Worm (Caenorhabditis elegans): ENCODE measurements around the gene lips-9.
A peak's percentile ranks its signal among the peaks of the same experiment; 100 is the strongest.

DNA sequence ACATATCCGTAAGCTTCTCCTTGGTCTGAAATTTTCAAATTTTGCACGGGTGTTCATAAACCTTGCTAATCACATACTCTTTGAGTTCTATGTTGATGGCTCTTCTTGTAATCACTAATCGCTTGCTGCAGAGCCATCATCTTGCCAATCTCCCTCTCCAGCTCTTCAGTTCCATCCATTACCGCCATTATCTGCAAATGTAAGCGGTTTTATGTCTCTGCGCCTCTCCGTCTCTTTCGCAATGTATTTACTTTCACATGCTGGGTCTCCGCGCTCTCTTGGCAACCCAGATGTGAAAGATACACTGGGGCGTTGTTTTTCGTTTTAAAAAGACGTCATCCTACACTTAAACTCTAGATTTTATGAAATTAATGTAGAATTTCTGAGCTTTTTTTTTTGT, 18.1 kb upstream of the lips-9 start:
- TF ChIP-seq unc-39 (tag; optimal IDR thresholded peaks at IDR 0.05) (no peak), nhr-11 (tag; optimal IDR thresholded peaks at IDR 0.05) (no peak), dmd-4 (tag; optimal IDR thresholded peaks at IDR 0.05) (no peak), ceh-82 (tag; optimal IDR thresholded peaks at IDR 0.05) (no peak), snpc-4 (tag; optimal IDR thresholded peaks at IDR 0.05) (peak; percentile 76), nhr-6 (tag; optimal IDR thresholded peaks at IDR 0.05) (no peak), mdl-1 (tag; optimal IDR thresholded peaks at IDR 0.05) (no peak)

Data from whole organism, L2 larva.